Worm (Caenorhabditis elegans): ENCODE results near the gene spe-10.
"Not testable (repeated sequence)": the region's sequence is repeated elsewhere in the genome, so short reads cannot be mapped to it uniquely, and the experiment has no call there.

Gene spe-10

DNA sequence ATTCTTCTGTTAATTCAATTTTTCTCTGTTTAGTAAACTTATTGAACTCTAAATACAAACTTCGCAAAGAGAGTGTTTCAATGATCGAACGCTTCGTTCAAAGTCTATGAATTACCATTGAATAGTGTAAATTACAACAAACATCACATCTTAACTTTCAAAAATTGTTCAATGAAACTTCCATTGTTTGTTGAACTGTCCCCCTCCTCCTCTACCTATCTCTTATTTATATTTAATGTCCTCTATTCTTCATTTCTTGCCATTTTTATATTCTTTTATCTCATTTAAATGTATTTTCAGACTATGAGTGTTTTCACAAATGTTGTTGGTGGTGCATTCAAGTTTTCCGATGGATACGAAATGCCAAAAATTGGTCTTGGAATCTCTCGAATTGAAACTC, 44.9 kb upstream of the spe-10 start, which contains the start of gene K07C5.2:
TSS of gene K07C5.2 (plus strand) at position 301 of the 400 bp plus-strand sequence.
- no peak for TF ChIP-seq hmg-1.2 (GFP tag; IDR thresholded peaks at IDR 0.05)
- TF ChIP-seq gei-17 (GFP tag; optimal IDR thresholded peaks at IDR 0.05), result no peak
- TF ChIP-seq lir-1 (GFP tag; conservative IDR thresholded peaks at IDR 0.05), result no peak
- TF ChIP-seq K12H6.12 (tag; optimal IDR thresholded peaks at IDR 0.05), result no peak
- TF ChIP-seq nhr-179 (tag; optimal IDR thresholded peaks at IDR 0.05), result no peak
- TF ChIP-seq lin-54 (GFP tag; optimal IDR thresholded peaks at IDR 0.05), result no peak
- TF ChIP-seq pbrm-1 (GFP tag; IDR thresholded peaks at IDR 0.05), result no peak
- TF ChIP-seq pha-4 (tag; optimal IDR thresholded peaks at IDR 0.05), result no peak
- no peak for TF ChIP-seq Y56A3A.18 (GFP tag; IDR thresholded peaks at IDR 0.05)
- no peak for TF ChIP-seq ama-1 (optimal IDR thresholded peaks at IDR 0.05)
- TF ChIP-seq ama-1 (GFP tag; optimal IDR thresholded peaks at IDR 0.05), result no peak
- TF ChIP-seq lsl-1 (GFP tag; optimal IDR thresholded peaks at IDR 0.05), result no peak

DNA sequence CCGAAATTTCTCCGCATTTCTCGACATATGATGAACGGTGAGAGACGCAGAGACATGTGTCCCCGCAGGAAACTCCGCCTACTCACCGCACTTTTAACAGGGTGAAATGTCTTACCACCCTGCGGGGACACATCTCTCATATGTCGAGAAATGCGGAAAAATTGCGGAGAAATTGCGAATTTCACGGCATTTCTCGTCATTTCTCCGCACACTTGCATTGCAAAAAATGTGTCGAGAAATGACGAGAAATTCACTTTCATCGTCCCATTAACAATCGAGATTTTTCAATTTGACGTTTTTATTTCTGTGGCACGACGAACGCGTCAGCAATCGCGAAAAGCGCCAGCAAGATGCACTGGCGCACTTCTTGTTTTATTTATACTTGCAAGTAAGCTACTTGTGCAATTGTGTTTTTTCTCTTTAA, 42.1 kb upstream of the spe-10 start, which contains the start of gene K07C5.13:
TSS of gene K07C5.13 (plus strand) at position 151 of the 424 bp plus-strand sequence.
- TF ChIP-seq Y56A3A.18 (GFP tag; IDR thresholded peaks at IDR 0.05) (peak; percentile 89; the same call in 1 of the 2 replicates), ztf-25 (GFP tag; IDR thresholded peaks at IDR 0.05) (0 out of 2 replicates have a peak, but pooled peaks have one; percentile 68), ekl-4 (GFP tag; IDR thresholded peaks at IDR 0.05) (peak; percentile 95), gei-17 (GFP tag; optimal IDR thresholded peaks at IDR 0.05) (peak; percentile 70), D2030.7 (GFP tag; IDR thresholded peaks at IDR 0.05) (peak; percentile 95), ztf-26 (tag; optimal IDR thresholded peaks at IDR 0.05) (peak; percentile 91), somi-1 (GFP tag; optimal IDR thresholded peaks at IDR 0.05) (peak; percentile 67), madf-10 (tag; optimal IDR thresholded peaks at IDR 0.05) (peak; percentile 38), ceh-100 (GFP tag; IDR thresholded peaks at IDR 0.05) (peak; percentile 67), F37B4.10 (GFP tag; IDR thresholded peaks at IDR 0.05) (peak; percentile 99), pbrm-1 (GFP tag; IDR thresholded peaks at IDR 0.05) (peak; percentile 100), let-526 (GFP tag; IDR thresholded peaks at IDR 0.05) (peak; percentile 76; the same call in 1 of the 2 replicates), cebp-1 (GFP tag; IDR thresholded peaks at IDR 0.05) (peak; percentile 69), cebp-1 (tag; optimal IDR thresholded peaks at IDR 0.05) (peak; percentile 82), unc-130 (GFP tag; optimal IDR thresholded peaks at IDR 0.05) (peak; percentile 43), madf-8 (GFP tag; conservative IDR thresholded peaks at IDR 0.05) (peak; percentile 40; the same call in 1 of the 2 replicates), bed-1 (GFP tag; IDR thresholded peaks at IDR 0.05) (0 out of 2 replicates have a peak, but pooled peaks have one; percentile 51), hmg-1.2 (GFP tag; IDR thresholded peaks at IDR 0.05) (peak; percentile 83), lin-40 (tag; optimal IDR thresholded peaks at IDR 0.05) (peak; percentile 93), tbp1 (GFP tag; optimal IDR thresholded peaks at IDR 0.05) (peak; percentile 73), C17E4.6 (GFP tag; IDR thresholded peaks at IDR 0.05) (peak; percentile 87), ztf-6 (GFP tag; IDR thresholded peaks at IDR 0.05) (peak; percentile 68; the same call in 1 of the 2 replicates), lin-35 (GFP tag; optimal IDR thresholded peaks at IDR 0.05) (peak in 1 of 3 experiments; percentile 57), lir-1 (GFP tag; conservative IDR thresholded peaks at IDR 0.05) (peak; percentile 87), xnd-1 (tag; optimal IDR thresholded peaks at IDR 0.05) (peak; percentile 25), hrde-1 (tag; optimal IDR thresholded peaks at IDR 0.05; ENCODE audit: borderline replicate concordance) (peak; percentile 29), rcor-1 (GFP tag; IDR thresholded peaks at IDR 0.05) (peak; percentile 91), Y67H2A.10 (GFP tag; conservative IDR thresholded peaks at IDR 0.05) (peak; percentile 52; the same call in 1 of the 2 replicates), mcd-1 (GFP tag; IDR thresholded peaks at IDR 0.05) (peak; percentile 93), F52B5.7 (tag; optimal IDR thresholded peaks at IDR 0.05) (peak; percentile 54), nfyb-1 (GFP tag; IDR thresholded peaks at IDR 0.05) (peak; percentile 95), ztf-28 (GFP tag; IDR thresholded peaks at IDR 0.05) (peak; percentile 88; the same call in 1 of the 2 replicates), snpc-4 (tag; optimal IDR thresholded peaks at IDR 0.05) (peak in 2 of 4 experiments; percentile 69 to 72), sea-2 (GFP tag; IDR thresholded peaks at IDR 0.05) (peak; percentile 90), aptf-2 (GFP tag; conservative IDR thresholded peaks at IDR 0.05) (peak; percentile 91), cebp-2 (GFP tag; IDR thresholded peaks at IDR 0.05) (peak; percentile 72; the same call in 1 of the 2 replicates), C06A6.2 (GFP tag; conservative IDR thresholded peaks at IDR 0.05) (peak; percentile 93), ZK185.1 (tag; optimal IDR thresholded peaks at IDR 0.05; ENCODE audit: poor library complexity, severe bottlenecking) (peak; percentile 43), K12H6.12 (tag; optimal IDR thresholded peaks at IDR 0.05) (peak; percentile 23)
- TF ChIP-seq snpc-4 (GFP tag; optimal IDR thresholded peaks at IDR 0.05), result not testable (repeated sequence)
